Worm (Caenorhabditis elegans) whole organism, L4/young adult: Measurements from ENCODE around the gene irg-8.

Source experiments
- W03F9.2 ChIP-seq: fragments of 150-350 bp; optimal IDR thresholded peaks from 2 replicates; lab custom pipeline; 2014; ENCODE audit warnings: missing biosample characterization, missing genetic modification characterization
- dao-5 ChIP-seq: sonication (generic microtip); optimal IDR thresholded peaks from 2 replicates; lab custom pipeline; 2016; ENCODE audit warnings: missing genotype, missing genetic modification characterization, moderate library complexity, missing compliant biosample characterization
- him-1 ChIP-seq: sonication (generic microtip); optimal IDR thresholded peaks from 2 replicates; lab custom pipeline; 2016; ENCODE audit warnings: missing genotype, missing genetic modification reagents, missing genetic modification characterization, missing compliant biosample characterization

- no peak for TF ChIP-seq dao-5 (tag; lab: Kevin White, UChicago)
- TF ChIP-seq W03F9.2 (tag; lab: Kevin White, UChicago): no peak
- no peak for TF ChIP-seq him-1 (tag; lab: Kevin White, UChicago)
Observed at ce11 chrV:417656-418353, at the start of gene irg-8.
